Worm (Caenorhabditis elegans) whole organism, L2 larva: ENCODE data around the gene T10F2.5.

Experiments
- C34F6.9 ChIP-seq: fragments of 150-350 bp; optimal IDR thresholded peaks from 2 replicates; lab custom pipeline; 2014; ENCODE audit warnings: missing biosample characterization, missing genetic modification characterization
- F13H6.1 ChIP-seq: sonication (generic microtip); optimal IDR thresholded peaks from 2 replicates; lab custom pipeline; 2016; ENCODE audit warnings: missing genetic modification characterization, missing compliant biosample characterization
- Y55F3AM.14 ChIP-seq: fragments of 200-800 bp; sonication (Bioruptor generic); optimal IDR thresholded peaks from 2 replicates; lab custom pipeline; 2018; ENCODE audit warnings: mild to moderate bottlenecking, missing genetic modification characterization, missing compliant biosample characterization
- ZK546.5 ChIP-seq: sonication (generic microtip); optimal IDR thresholded peaks from 2 replicates; lab custom pipeline; 2017; ENCODE audit warnings: missing biosample characterization, missing genetic modification characterization
- alr-1 ChIP-seq: fragments of 150-350 bp; optimal IDR thresholded peaks from 2 replicates; lab custom pipeline; 2014; ENCODE audit warnings: missing biosample characterization, missing genetic modification characterization
- aly-2 ChIP-seq: fragments of 150-350 bp; optimal IDR thresholded peaks from 2 replicates; lab custom pipeline; 2014; ENCODE audit warnings: missing biosample characterization, missing genetic modification characterization
- blmp-1 ChIP-seq: sonication (generic microtip); optimal IDR thresholded peaks from 2 replicates; lab custom pipeline; 2017; ENCODE audit warnings: missing genetic modification characterization, mild to moderate bottlenecking, missing compliant biosample characterization, antibody characterized with exemption, moderate library complexity; ENCODE audit not compliant: insufficient read depth
- ceh-16 ChIP-seq: fragments of 150-350 bp; optimal IDR thresholded peaks from 2 replicates; lab custom pipeline; 2014; ENCODE audit warnings: missing biosample characterization, missing genetic modification characterization
- ceh-82 ChIP-seq: fragments of 150-350 bp; optimal IDR thresholded peaks from 2 replicates; lab custom pipeline; 2014; ENCODE audit warnings: missing biosample characterization, missing genetic modification characterization
- crh-2 ChIP-seq: sonication (generic microtip); optimal IDR thresholded peaks from 2 replicates; lab custom pipeline; 2017; ENCODE audit warnings: missing biosample characterization, missing genetic modification characterization
- dmd-4 ChIP-seq: sonication (generic microtip); optimal IDR thresholded peaks from 2 replicates; lab custom pipeline; 2017; ENCODE audit warnings: missing biosample characterization, missing genetic modification characterization
- elt-1 ChIP-seq: fragments of 150-350 bp; optimal IDR thresholded peaks from 2 replicates; lab custom pipeline; 2014; ENCODE audit warnings: missing biosample characterization, missing genetic modification characterization
- elt-3 ChIP-seq: sonication (generic microtip); optimal IDR thresholded peaks from 2 replicates; lab custom pipeline; 2017; ENCODE audit warnings: missing biosample characterization, missing genetic modification characterization
- fos-1 ChIP-seq: fragments of 150-350 bp; optimal IDR thresholded peaks from 2 replicates; lab custom pipeline; 2014; ENCODE audit warnings: missing biosample characterization, missing genetic modification characterization
- gmeb-1 ChIP-seq: fragments of 150-350 bp; optimal IDR thresholded peaks from 2 replicates; lab custom pipeline; 2014; ENCODE audit warnings: missing biosample characterization, missing genetic modification characterization
- lin-11 ChIP-seq: fragments of 150-350 bp; sonication (generic microtip); optimal IDR thresholded peaks from 2 replicates; lab custom pipeline; 2014; ENCODE audit warnings: missing biosample characterization, missing genetic modification characterization, inconsistent platforms, mixed read lengths
- lin-13 ChIP-seq: fragments of 150-350 bp; optimal IDR thresholded peaks from 2 replicates; lab custom pipeline; 2014; ENCODE audit warnings: missing biosample characterization, missing genetic modification reagents, missing genetic modification characterization
- lsy-2 ChIP-seq, 2 experiments: fragments of 150-350 bp in 1 of 2; sonication (generic microtip) in 1 of 2; optimal IDR thresholded peaks; 2 replicates each; lab custom pipeline; 2014 to 2017; ENCODE audit warnings: missing biosample characterization in 2 of 2, missing genetic modification characterization in 2 of 2
- nhr-10 ChIP-seq: sonication (generic microtip); optimal IDR thresholded peaks from 2 replicates; lab custom pipeline; 2017; ENCODE audit warnings: missing biosample characterization, missing genetic modification characterization
- nhr-12 ChIP-seq: fragments of 150-350 bp; optimal IDR thresholded peaks from 2 replicates; lab custom pipeline; 2014; ENCODE audit warnings: missing biosample characterization, missing genetic modification characterization
- nhr-129 ChIP-seq: fragments of 150-350 bp; optimal IDR thresholded peaks from 2 replicates; lab custom pipeline; 2014; ENCODE audit warnings: missing biosample characterization, missing genetic modification characterization
- nhr-21 ChIP-seq: fragments of 150-350 bp; optimal IDR thresholded peaks from 2 replicates; lab custom pipeline; 2014; ENCODE audit warnings: missing biosample characterization, missing genetic modification characterization
- nhr-237 ChIP-seq: fragments of 150-350 bp; optimal IDR thresholded peaks from 2 replicates; lab custom pipeline; 2014; ENCODE audit warnings: missing biosample characterization, missing genetic modification characterization
- nhr-6 ChIP-seq: fragments of 150-350 bp; optimal IDR thresholded peaks from 2 replicates; lab custom pipeline; 2014; ENCODE audit warnings: missing biosample characterization, missing genetic modification characterization
- nhr-77 ChIP-seq: fragments of 150-350 bp; optimal IDR thresholded peaks from 2 replicates; lab custom pipeline; 2014; ENCODE audit warnings: missing biosample characterization, missing genetic modification characterization
- peb-1 ChIP-seq: fragments of 150-350 bp; optimal IDR thresholded peaks from 2 replicates; lab custom pipeline; 2014; ENCODE audit warnings: missing biosample characterization, missing genetic modification characterization
- sem-4 ChIP-seq: fragments of 150-350 bp; optimal IDR thresholded peaks from 2 replicates; lab custom pipeline; 2014; ENCODE audit warnings: missing biosample characterization, missing genetic modification reagents, missing genetic modification characterization
- sma-9 ChIP-seq, 2 experiments: fragments of 150-350 bp in 1 of 2; sonication (generic microtip) in 1 of 2; optimal IDR thresholded peaks; 2 replicates each; lab custom pipeline; 2014 to 2016; ENCODE audit warnings: missing genetic modification characterization in 2 of 2, mild to moderate bottlenecking in 1 of 2, missing biosample characterization in 1 of 2, missing compliant biosample characterization in 1 of 2, missing genetic modification reagents in 1 of 2, moderate library complexity in 1 of 2
- snpc-4 ChIP-seq: fragments of 150-350 bp; optimal IDR thresholded peaks from 2 replicates; lab custom pipeline; 2014; ENCODE audit warnings: missing biosample characterization, missing genetic modification characterization
- unc-39 ChIP-seq: fragments of 150-350 bp; optimal IDR thresholded peaks from 2 replicates; lab custom pipeline; 2014; ENCODE audit warnings: missing biosample characterization, missing genetic modification characterization
- unc-55 ChIP-seq: fragments of 150-350 bp; sonication (generic microtip); optimal IDR thresholded peaks from 3 replicates; lab custom pipeline; 2014; ENCODE audit warnings: missing biosample characterization, missing genetic modification reagents, missing genetic modification characterization
- unc-62 ChIP-seq: fragments of 150-350 bp; optimal IDR thresholded peaks from 2 replicates; lab custom pipeline; 2014; ENCODE audit warnings: missing biosample characterization, missing genetic modification reagents, missing genetic modification characterization
- zag-1 ChIP-seq: fragments of 150-350 bp; optimal IDR thresholded peaks from 2 replicates; lab custom pipeline; 2014; ENCODE audit warnings: missing biosample characterization, missing genetic modification characterization
- ztf-1 ChIP-seq: fragments of 200-800 bp; sonication (Bioruptor generic); conservative IDR thresholded peaks from 2 replicates; pipeline ENCODE4 v1.3.6; 2022; ENCODE audit warnings: missing genetic modification characterization, missing compliant biosample characterization
- ztf-11 ChIP-seq: sonication (generic microtip); optimal IDR thresholded peaks from 2 replicates; lab custom pipeline; 2017; ENCODE audit warnings: missing biosample characterization, missing genetic modification characterization
- ztf-4 ChIP-seq: fragments of 150-350 bp; optimal IDR thresholded peaks from 2 replicates; lab custom pipeline; 2014; ENCODE audit warnings: missing biosample characterization, missing genetic modification characterization

The T10F2.5 gene

ce11 chrIII:5149478-5149877, 9.9 kb downstream of the T10F2.5 start, which contains the start of gene Y54H5A.2:
Gene Y54H5A.2 (minus strand): TSS chrIII:5149578.
- TF ChIP-seq nhr-237 (tag; lab: Kevin White, UChicago) (no peak), nhr-10 (no peak), peb-1 (tag; lab: Kevin White, UChicago) (no peak), crh-2 (tag; lab: Kevin White, UChicago) (no peak), elt-3 (tag; lab: Kevin White, UChicago) (no peak), nhr-21 (no peak), F13H6.1 (tag; lab: Kevin White, UChicago) (no peak), Y55F3AM.14 (GFP tag; lab: Kevin White, UChicago) (no peak), ZK546.5 (tag; lab: Kevin White, UChicago) (no peak), unc-55 (no peak), gmeb-1 (no peak), elt-1 (tag; lab: Kevin White, UChicago) (no peak), zag-1 (tag; lab: Kevin White, UChicago) (no peak)

- TF ChIP-seq gmeb-1 (no peak), peb-1 (tag; lab: Kevin White, UChicago) (no peak), ceh-82 (tag; lab: Kevin White, UChicago) (no peak), unc-62 (GFP tag; lab: Kevin White, UChicago) (no peak), nhr-21 (no peak), unc-55 (no peak), sma-9 (GFP tag; optimal IDR thresholded peaks at IDR 0.05; lab: Kevin White, UChicago) (no peak), sma-9 (tag; optimal IDR thresholded peaks at IDR 0.05; lab: Kevin White, UChicago) (no peak), snpc-4 (tag; lab: Kevin White, UChicago) (no peak), elt-1 (tag; lab: Kevin White, UChicago) (no peak), fos-1 (tag; lab: Kevin White, UChicago) (no peak), nhr-129 (tag; lab: Kevin White, UChicago) (no peak), dmd-4 (tag; lab: Kevin White, UChicago) (no peak), C34F6.9 (tag; lab: Kevin White, UChicago) (no peak), ztf-11 (tag; lab: Kevin White, UChicago) (no peak)
Measured at ce11 chrIII:5147445-5147844, 12.0 kb downstream of the T10F2.5 start.

ce11 chrIII:5146749-5147148, 12.7 kb downstream of the T10F2.5 start:
- no peak for TF ChIP-seq lsy-2 (tag; optimal IDR thresholded peaks at IDR 0.05; lab: Kevin White, UChicago)
- peak; percentile 52 for TF ChIP-seq fos-1 (tag; lab: Kevin White, UChicago)
- peak; percentile 5 for TF ChIP-seq crh-2 (tag; lab: Kevin White, UChicago)

- TF ChIP-seq ztf-1 (GFP tag; lab: Robert Waterston, UW) (no peak), fos-1 (tag; lab: Kevin White, UChicago) (peak; percentile 51)
- TF ChIP-seq, all 48 proteins: peak for 1
Measured at ce11 chrIII:5145874-5146273, 13.5 kb downstream of the T10F2.5 start.

ce11 chrIII:5144169-5144568, 15.2 kb downstream of the T10F2.5 start:
- no peak for TF ChIP-seq alr-1 (tag; lab: Kevin White, UChicago)
- TF ChIP-seq nhr-10: no peak
- TF ChIP-seq elt-1 (tag; lab: Kevin White, UChicago): no peak
- no peak for TF ChIP-seq unc-62 (GFP tag; lab: Kevin White, UChicago)
- TF ChIP-seq sma-9 (GFP tag; optimal IDR thresholded peaks at IDR 0.05; lab: Kevin White, UChicago): peak; percentile 0
- TF ChIP-seq sma-9 (tag; optimal IDR thresholded peaks at IDR 0.05; lab: Kevin White, UChicago): no peak
- TF ChIP-seq nhr-129 (tag; lab: Kevin White, UChicago): peak; percentile 34

- TF ChIP-seq crh-2 (tag; lab: Kevin White, UChicago): no peak
- TF ChIP-seq unc-39 (tag; lab: Kevin White, UChicago): no peak
- TF ChIP-seq nhr-77 (tag; lab: Kevin White, UChicago): no peak
- TF ChIP-seq F13H6.1 (tag; lab: Kevin White, UChicago): no peak
- TF ChIP-seq aly-2 (tag; lab: Kevin White, UChicago): no peak
- no peak for TF ChIP-seq lin-13 (GFP tag; lab: Kevin White, UChicago)
- TF ChIP-seq sem-4 (tag; lab: Kevin White, UChicago): no peak
- TF ChIP-seq ztf-11 (tag; lab: Kevin White, UChicago): no peak
- TF ChIP-seq dmd-4 (tag; lab: Kevin White, UChicago): no peak
- no peak for TF ChIP-seq nhr-21
- TF ChIP-seq blmp-1 (tag; lab: Kevin White, UChicago): no peak
- no peak for TF ChIP-seq lin-11
- TF ChIP-seq snpc-4 (tag; lab: Kevin White, UChicago): no peak
- TF ChIP-seq lsy-2 (tag; optimal IDR thresholded peaks at IDR 0.05; lab: Kevin White, UChicago): no peak
- no peak for TF ChIP-seq ztf-4 (tag; lab: Kevin White, UChicago)
- no peak for TF ChIP-seq ceh-16 (tag; lab: Kevin White, UChicago)
- TF ChIP-seq zag-1 (tag; lab: Kevin White, UChicago): no peak
- no peak for TF ChIP-seq nhr-12 (tag; lab: Kevin White, UChicago)
- no peak for TF ChIP-seq gmeb-1
- no peak for TF ChIP-seq nhr-6 (tag; lab: Kevin White, UChicago)
Measured at ce11 chrIII:5143520-5143919, 15.9 kb downstream of the T10F2.5 start.
